Worm (Caenorhabditis elegans): Measurements from ENCODE around the gene mrps-22.

DNA sequence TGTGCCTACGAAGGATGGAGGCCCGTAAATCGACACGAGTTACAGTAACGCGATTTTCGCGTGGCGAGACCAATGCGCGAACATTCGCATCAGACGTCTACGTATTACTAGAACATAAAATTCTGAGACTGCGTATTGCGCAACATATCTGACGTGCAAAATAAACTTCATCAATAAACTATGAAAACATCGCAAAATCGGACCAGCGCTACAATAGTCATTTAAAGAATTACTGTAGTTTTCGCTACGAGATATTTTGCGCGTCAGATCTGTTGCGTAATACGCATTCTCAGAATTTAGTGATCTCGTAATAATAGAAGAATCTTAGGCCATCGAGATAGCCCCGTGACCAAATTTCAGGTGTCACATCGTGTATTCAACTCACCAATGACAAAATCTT, 11.9 kb downstream of the mrps-22 start:
- TF ChIP-seq cog-1 (tag; optimal IDR thresholded peaks at IDR 0.05), result no peak
- no peak for TF ChIP-seq tab-1 (GFP tag; IDR thresholded peaks at IDR 0.05)
- TF ChIP-seq flt-1 (GFP tag; IDR thresholded peaks at IDR 0.05), result no peak
- no peak for TF ChIP-seq ref-1 (GFP tag; conservative IDR thresholded peaks at IDR 0.05)
- no peak for TF ChIP-seq T22C8.4 (GFP tag; IDR thresholded peaks at IDR 0.05)
- no peak for TF ChIP-seq ztf-23 (GFP tag; IDR thresholded peaks at IDR 0.05)
- no peak for TF ChIP-seq klf-2 (GFP tag; conservative IDR thresholded peaks at IDR 0.05)
- TF ChIP-seq med-1 (GFP tag; optimal IDR thresholded peaks at IDR 0.05; ENCODE audit: insufficient read depth), result no peak
